Worm (Caenorhabditis elegans): ENCODE measurements around the gene dig-1.

DNA sequence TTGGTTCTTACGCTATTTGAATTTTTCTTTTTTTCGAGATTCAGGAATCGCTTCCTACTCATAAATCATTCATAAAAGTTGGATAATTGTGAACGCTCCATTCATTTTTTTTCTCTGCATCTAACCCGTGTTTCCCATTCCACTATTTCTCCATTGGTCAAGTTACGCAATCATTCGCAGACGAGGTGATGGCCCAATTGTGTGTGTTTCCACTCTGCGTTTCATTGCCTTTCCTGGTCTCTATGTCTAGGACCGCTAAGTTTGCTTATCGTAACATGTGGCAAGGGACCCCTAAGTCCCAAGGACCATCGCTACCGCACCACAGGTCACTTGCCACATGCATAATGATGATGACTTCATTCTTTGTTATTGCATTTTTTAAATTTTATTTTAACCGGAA, 80.0 kb downstream of the dig-1 start:
- TF ChIP-seq sea-1 (GFP tag; conservative IDR thresholded peaks at IDR 0.05) (no peak), scrt-1 (GFP tag; IDR thresholded peaks at IDR 0.05) (no peak), ceh-36 (tag; optimal IDR thresholded peaks at IDR 0.05) (no peak), F13C5.2 (tag; optimal IDR thresholded peaks at IDR 0.05) (no peak)
